Worm (Caenorhabditis elegans): ENCODE measurements around the gene F01F1.2.

F01F1.2 gene

ce11 chrIII:5925724-5926123 lies 47.4 kb downstream of the F01F1.2 start, which contains the start of the genes dnc-2 and bcl-7 (continued):
- TF ChIP-seq dpl-1 (GFP tag; optimal IDR thresholded peaks at IDR 0.05), result peak; percentile 29 to 71 (median 53)
- no peak for TF ChIP-seq tlp-1 (tag; optimal IDR thresholded peaks at IDR 0.05)
- peak; percentile 31 for TF ChIP-seq fos-1 (tag; optimal IDR thresholded peaks at IDR 0.05)
- TF ChIP-seq nhr-20 (tag; optimal IDR thresholded peaks at IDR 0.05), result peak; percentile 65
- TF ChIP-seq lin-13 (GFP tag; optimal IDR thresholded peaks at IDR 0.05), result peak; percentile 8
- TF ChIP-seq egl-27 (tag; optimal IDR thresholded peaks at IDR 0.05), result no peak
- peak; percentile 51 for TF ChIP-seq nhr-19 (GFP tag; conservative IDR thresholded peaks at IDR 0.05)
- no peak for TF ChIP-seq egl-13 (tag; optimal IDR thresholded peaks at IDR 0.05)
- TF ChIP-seq ztf-11 (tag; optimal IDR thresholded peaks at IDR 0.05), result no peak
- TF ChIP-seq blmp-1 (tag; optimal IDR thresholded peaks at IDR 0.05), result peak; percentile 51
- TF ChIP-seq swsn-7 (tag; optimal IDR thresholded peaks at IDR 0.05), result peak; percentile 63
- TF ChIP-seq ama-1 (optimal IDR thresholded peaks at IDR 0.05), result no peak
- TF ChIP-seq ceh-82 (tag; optimal IDR thresholded peaks at IDR 0.05), result peak in 2 of 3 experiments; percentile 37 to 49
- TF ChIP-seq pag-3 (tag; optimal IDR thresholded peaks at IDR 0.05; ENCODE audit: borderline replicate concordance, insufficient read depth), result no peak
- peak; percentile 58 for TF ChIP-seq lin-15B (tag; optimal IDR thresholded peaks at IDR 0.05)
- TF ChIP-seq mab-9 (GFP tag; IDR thresholded peaks at IDR 0.05), result no peak
- TF ChIP-seq fkh-8 (tag; optimal IDR thresholded peaks at IDR 0.05), result no peak
- TF ChIP-seq nhr-47 (tag; optimal IDR thresholded peaks at IDR 0.05), result peak; percentile 72
- peak; percentile 59 for TF ChIP-seq mep-1 (tag; optimal IDR thresholded peaks at IDR 0.05)
- TF ChIP-seq lin-35 (GFP tag; optimal IDR thresholded peaks at IDR 0.05), result peak; percentile 73 to 75
- no peak for TF ChIP-seq Y116A8C.19 (tag; optimal IDR thresholded peaks at IDR 0.05; ENCODE audit: borderline replicate concordance)
- TF ChIP-seq unc-86 (tag; optimal IDR thresholded peaks at IDR 0.05), result peak; percentile 8
- TF ChIP-seq tbx-2 (tag; optimal IDR thresholded peaks at IDR 0.05), result peak; percentile 38
- TF ChIP-seq fkh-4 (tag; optimal IDR thresholded peaks at IDR 0.05; ENCODE audit: borderline replicate concordance), result no peak
- peak; percentile 57 for TF ChIP-seq xbp-1 (tag; optimal IDR thresholded peaks at IDR 0.05)
- TF ChIP-seq unc-30 (tag; optimal IDR thresholded peaks at IDR 0.05), result no peak
- peak in 2 of 6 experiments; percentile 18 to 36 for TF ChIP-seq elt-3 (tag; optimal IDR thresholded peaks at IDR 0.05)
- peak; percentile 69 for TF ChIP-seq nhr-71 (tag; optimal IDR thresholded peaks at IDR 0.05)
- TF ChIP-seq lir-3 (tag; optimal IDR thresholded peaks at IDR 0.05; ENCODE audit: poor library complexity), result peak; percentile 11
- peak; percentile 29 for TF ChIP-seq C16A3.4 (tag; optimal IDR thresholded peaks at IDR 0.05)
- no peak for TF ChIP-seq hlh-4 (tag; optimal IDR thresholded peaks at IDR 0.05)
- TF ChIP-seq unc-62 (GFP tag; optimal IDR thresholded peaks at IDR 0.05), result no peak
- TF ChIP-seq zag-1 (tag; optimal IDR thresholded peaks at IDR 0.05), result no peak
- no peak for TF ChIP-seq fkh-10 (GFP tag; optimal IDR thresholded peaks at IDR 0.05)
- peak; percentile 62 for TF ChIP-seq skn-1 (tag; optimal IDR thresholded peaks at IDR 0.05)
- TF ChIP-seq sup-37 (GFP tag; optimal IDR thresholded peaks at IDR 0.05), result no peak
- peak; percentile 70 to 79 for TF ChIP-seq efl-1 (optimal IDR thresholded peaks at IDR 0.05)
- TF ChIP-seq efl-1 (GFP tag; optimal IDR thresholded peaks at IDR 0.05 in 1 of 2), result peak; percentile 66 to 92
- no peak for TF ChIP-seq ztf-4 (tag; optimal IDR thresholded peaks at IDR 0.05)
- TF ChIP-seq sox-4 (tag; optimal IDR thresholded peaks at IDR 0.05), result no peak
- no peak for TF ChIP-seq ets-5 (GFP tag; IDR thresholded peaks at IDR 0.05)
- no peak for TF ChIP-seq aha-1 (tag; optimal IDR thresholded peaks at IDR 0.05)
- TF ChIP-seq zip-4 (GFP tag; optimal IDR thresholded peaks at IDR 0.05), result peak; percentile 76
- no peak for TF ChIP-seq nhr-28 (tag; optimal IDR thresholded peaks at IDR 0.05)
- TF ChIP-seq F16B12.6 (tag; optimal IDR thresholded peaks at IDR 0.05), result peak; percentile 45
- no peak for TF ChIP-seq ceh-88 (GFP tag; IDR thresholded peaks at IDR 0.05)
- no peak for TF ChIP-seq nhr-12 (tag; optimal IDR thresholded peaks at IDR 0.05)
- TF ChIP-seq nhr-85 (tag), result no peak
- TF ChIP-seq isw-1 (GFP tag; IDR thresholded peaks at IDR 0.05), result no peak; the same call in 1 of the 2 replicates
- no peak for TF ChIP-seq unc-98 (GFP tag; IDR thresholded peaks at IDR 0.05)
- TF ChIP-seq nhr-77 (tag; optimal IDR thresholded peaks at IDR 0.05), result no peak
- TF ChIP-seq jun-1 (tag; optimal IDR thresholded peaks at IDR 0.05), result peak; percentile 16
- no peak for TF ChIP-seq nhr-84 (tag; optimal IDR thresholded peaks at IDR 0.05)
